Fruit fly (Drosophila melanogaster): ENCODE measurements around the gene Cdc42.

- TF ChIP-seq EcR (GFP tag; optimal IDR thresholded peaks at IDR 0.05) (no peak), CG13204 (GFP tag; optimal IDR thresholded peaks at IDR 0.05) (no peak), fd96Ca (GFP tag; IDR thresholded peaks at IDR 0.05) (no peak), CG10348 (GFP tag; IDR thresholded peaks at IDR 0.05) (no peak), CG12605 (GFP tag; IDR thresholded peaks at IDR 0.05) (no peak), CG4496 (GFP tag; IDR thresholded peaks at IDR 0.05) (no peak), CG14655 (GFP tag; optimal IDR thresholded peaks at IDR 0.05) (no peak), CG9948 (tag; optimal IDR thresholded peaks at IDR 0.05) (no peak), CG34367 (tag; optimal IDR thresholded peaks at IDR 0.05) (no peak), CG17806 (tag; optimal IDR thresholded peaks at IDR 0.05) (no peak)
These were observed 21.2 kb upstream of the Cdc42 start, which contains the start of gene et for dm6 chrX:19675662-19676061.

All from whole organism, pupa.